Worm (Caenorhabditis elegans): ENCODE measurements around the gene plg-1.

- TF ChIP-seq zag-1 (tag; optimal IDR thresholded peaks at IDR 0.05) (no peak), nhr-77 (tag; optimal IDR thresholded peaks at IDR 0.05) (no peak), nhr-25 (tag; optimal IDR thresholded peaks at IDR 0.05) (no peak), ZK546.5 (tag; optimal IDR thresholded peaks at IDR 0.05) (no peak)
These were observed 30.3 kb downstream of the plg-1 start for ce11 chrIII:8882333-8882732.
